Fruit fly (Drosophila melanogaster): ENCODE data around the gene Rala.

Gene Rala

DNA sequence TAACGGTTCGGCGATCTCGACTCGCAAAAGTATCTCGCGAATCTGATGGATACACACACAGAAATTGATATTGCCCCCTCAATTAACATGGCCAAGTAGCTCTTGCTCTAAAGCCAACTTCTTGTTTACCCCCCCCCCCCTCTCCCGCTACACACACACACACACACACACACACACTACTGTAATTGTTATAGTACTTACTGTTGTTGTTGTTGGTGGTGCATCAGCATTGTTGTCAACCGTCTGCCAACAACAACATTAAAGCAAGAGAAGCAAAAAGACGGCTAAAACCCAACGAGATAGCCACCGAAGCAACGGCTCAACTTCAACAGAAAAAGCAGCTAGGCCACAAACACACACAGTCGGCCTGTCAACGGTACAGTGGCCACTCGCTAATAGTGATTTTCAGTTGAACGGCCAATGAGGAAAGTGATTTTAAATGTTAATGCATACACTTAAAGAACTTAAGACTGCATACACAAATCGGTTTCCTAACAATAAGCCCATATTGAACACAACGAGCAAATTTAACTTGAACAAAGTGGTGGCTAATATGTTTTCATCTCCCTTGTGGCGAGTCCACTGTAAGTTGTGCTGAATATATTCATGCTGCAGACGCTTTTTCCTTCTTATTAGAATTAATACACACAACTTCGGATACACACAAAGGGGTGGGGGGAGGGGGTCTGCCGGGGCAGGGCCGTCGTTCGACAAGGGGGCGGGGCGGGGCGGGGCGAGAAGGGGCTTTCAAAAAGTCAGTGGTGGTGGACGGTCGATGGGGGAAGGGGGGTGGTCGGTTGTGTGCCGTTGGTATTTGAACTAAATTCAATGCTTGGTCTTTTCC, 31.0 kb upstream of the Rala start (continued):
- TF ChIP-seq Bdp1 (GFP tag; optimal IDR thresholded peaks at IDR 0.05) (peak; percentile 65), bcd (GFP tag; optimal IDR thresholded peaks at IDR 0.05) (peak; percentile 86), CG13894 (tag; optimal IDR thresholded peaks at IDR 0.05) (peak; percentile 46), CG16813 (GFP tag; IDR thresholded peaks at IDR 0.05; ENCODE audit: partially characterized antibody) (no peak), Sin3A (optimal IDR thresholded peaks at IDR 0.05) (no peak), sisA (GFP tag; IDR thresholded peaks at IDR 0.05) (peak; percentile 88), Bteb2 (GFP tag; optimal IDR thresholded peaks at IDR 0.05) (peak; percentile 76), ara (GFP tag; IDR thresholded peaks at IDR 0.05) (peak; percentile 73), CG12769 (tag; optimal IDR thresholded peaks at IDR 0.05) (peak; percentile 94), fd3F (GFP tag; optimal IDR thresholded peaks at IDR 0.05) (peak; percentile 87), gcm2 (GFP tag; optimal IDR thresholded peaks at IDR 0.05) (peak; percentile 75), CG18262 (tag; optimal IDR thresholded peaks at IDR 0.05) (peak; percentile 87), Dip3 (GFP tag; optimal IDR thresholded peaks at IDR 0.05) (peak; percentile 83), CG11398 (GFP tag; optimal IDR thresholded peaks at IDR 0.05) (peak; percentile 47), al (GFP tag; IDR thresholded peaks at IDR 0.05) (peak; percentile 67), CG11695 (GFP tag; IDR thresholded peaks at IDR 0.05) (peak; percentile 90), Awh (GFP tag; IDR thresholded peaks at IDR 0.05) (peak; percentile 79), seq (GFP tag; IDR thresholded peaks at IDR 0.05) (peak; percentile 77), chinmo (GFP tag; IDR thresholded peaks at IDR 0.05; ENCODE audit: partially characterized antibody) (peak; percentile 59; the same call in 1 of the 4 replicates), Fer2 (tag; optimal IDR thresholded peaks at IDR 0.05) (peak; percentile 80)

DNA sequence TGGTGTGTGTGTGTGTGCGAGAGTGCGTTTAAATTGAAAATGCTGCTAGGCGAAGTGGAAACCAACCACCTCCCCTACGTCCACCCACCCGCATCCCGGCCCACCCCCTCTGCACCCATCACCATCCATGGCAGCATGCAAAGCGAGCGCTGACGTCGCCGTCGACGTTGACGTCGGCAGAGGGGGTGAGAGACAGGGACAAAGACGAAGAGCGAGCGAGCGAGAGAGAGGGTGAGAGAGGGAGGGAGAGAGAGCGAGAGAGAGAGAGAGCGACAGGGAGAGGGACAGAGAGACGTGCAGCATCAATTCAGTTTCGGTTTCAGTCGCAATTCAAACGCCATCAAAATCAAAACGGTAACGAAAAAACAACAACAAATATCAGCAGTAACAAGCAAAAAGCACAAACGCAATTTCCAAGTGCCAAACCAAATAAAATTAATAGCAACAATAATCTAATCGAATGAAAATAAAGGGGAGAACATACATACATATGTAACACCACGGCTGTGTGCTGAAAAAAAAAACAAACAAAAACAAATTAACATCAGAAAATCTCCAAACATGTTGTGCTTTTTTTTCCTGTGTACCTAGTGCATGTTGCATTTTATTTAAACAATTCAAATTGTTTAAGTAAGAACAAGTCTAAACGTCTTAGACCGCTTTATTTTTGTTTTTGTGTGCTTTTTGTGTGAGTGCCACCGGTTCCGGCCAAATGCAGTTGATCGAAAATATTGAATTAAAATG, 29.5 kb upstream of the Rala start:
- TF ChIP-seq Nf-YB (GFP tag; optimal IDR thresholded peaks at IDR 0.05) = no peak
- 0 out of 2 replicates have a peak, but pooled peaks have one; percentile 20 for TF ChIP-seq hbn (GFP tag; IDR thresholded peaks at IDR 0.05; ENCODE audit: partially characterized antibody)
- TF ChIP-seq CG11247 (GFP tag; IDR thresholded peaks at IDR 0.05) = no peak
- TF ChIP-seq tin (GFP tag; optimal IDR thresholded peaks at IDR 0.05) = no peak
- TF ChIP-seq bbx (GFP tag; IDR thresholded peaks at IDR 0.05; ENCODE audit: partially characterized antibody) = peak; percentile 36
- peak; percentile 57 for TF ChIP-seq ash1 (GFP tag; optimal IDR thresholded peaks at IDR 0.05)
- TF ChIP-seq Gug (GFP tag; IDR thresholded peaks at IDR 0.05) = no peak
- TF ChIP-seq lola (GFP tag; optimal IDR thresholded peaks at IDR 0.05) = no peak
- no peak for TF ChIP-seq ac (GFP tag; optimal IDR thresholded peaks at IDR 0.05)
- TF ChIP-seq yki (optimal IDR thresholded peaks at IDR 0.05) = peak; percentile 81
- TF ChIP-seq zen2 (GFP tag; IDR thresholded peaks at IDR 0.05; ENCODE audit: partially characterized antibody) = peak; percentile 48; the same call in 1 of the 3 replicates
- TF ChIP-seq gcm (GFP tag; optimal IDR thresholded peaks at IDR 0.05) = peak; percentile 9
- TF ChIP-seq CG5953 (GFP tag; IDR thresholded peaks at IDR 0.05) = no peak
- TF ChIP-seq Dip2 (GFP tag; IDR thresholded peaks at IDR 0.05) = no peak
- TF ChIP-seq row (GFP tag; IDR thresholded peaks at IDR 0.05) = no peak; the same call in 2 of the 3 replicates
- peak; percentile 8 for TF ChIP-seq CG3163 (GFP tag; optimal IDR thresholded peaks at IDR 0.05)
- no peak for TF ChIP-seq CG6254 (GFP tag; optimal IDR thresholded peaks at IDR 0.05)
- no peak for TF ChIP-seq CG15601 (tag; optimal IDR thresholded peaks at IDR 0.05)
- peak; percentile 21; the same call in 1 of the 3 replicates for TF ChIP-seq z (GFP tag; IDR thresholded peaks at IDR 0.05)
- TF ChIP-seq CG6683 (GFP tag; optimal IDR thresholded peaks at IDR 0.05) = no peak
- peak; percentile 47; the same call in 2 of the 3 replicates for TF ChIP-seq Dbx (GFP tag; IDR thresholded peaks at IDR 0.05)
- TF ChIP-seq ken (GFP tag; IDR thresholded peaks at IDR 0.05) = no peak
- peak; percentile 36; the same call in 1 of the 2 replicates for TF ChIP-seq CG10321 (GFP tag; IDR thresholded peaks at IDR 0.05)
- TF ChIP-seq nerfin-1 (tag; optimal IDR thresholded peaks at IDR 0.05) = peak; percentile 1
- TF ChIP-seq Dad (GFP tag; optimal IDR thresholded peaks at IDR 0.05) = no peak
- TF ChIP-seq CG15479 (GFP tag; optimal IDR thresholded peaks at IDR 0.05) = peak; percentile 14
- no peak for TF ChIP-seq nom (GFP tag; optimal IDR thresholded peaks at IDR 0.05)
- TF ChIP-seq crol (GFP tag; IDR thresholded peaks at IDR 0.05) = peak; percentile 99
